Fruit fly (Drosophila melanogaster): ENCODE results near the gene AhcyL2.
A peak's percentile ranks its signal among the peaks of the same experiment; 100 is the strongest.

AhcyL2 gene

dm6 chr3R:16980958-16981623 lies 867 bp downstream of the AhcyL2 start:
- TF ChIP-seq CG10209 (GFP tag; optimal IDR thresholded peaks at IDR 0.05) (peak; percentile 24), CG31224 (GFP tag; IDR thresholded peaks at IDR 0.05) (0 out of 2 replicates have a peak, but pooled peaks have one; percentile 10), CG18599 (GFP tag; optimal IDR thresholded peaks at IDR 0.05) (peak; percentile 21), CG2120 (GFP tag; optimal IDR thresholded peaks at IDR 0.05) (peak; percentile 3), corto (GFP tag; optimal IDR thresholded peaks at IDR 0.05) (no peak), sd (tag; optimal IDR thresholded peaks at IDR 0.05) (peak; percentile 63), sens (GFP tag) (peak; percentile 42), NC2α (GFP tag; optimal IDR thresholded peaks at IDR 0.05) (no peak), NFAT (GFP tag; IDR thresholded peaks at IDR 0.05) (peak; percentile 33; the same call in 1 of the 2 replicates), grn (GFP tag; optimal IDR thresholded peaks at IDR 0.05) (peak; percentile 12), CG6813 (GFP tag; optimal IDR thresholded peaks at IDR 0.05) (peak; percentile 7), rib (GFP tag; IDR thresholded peaks at IDR 0.05) (peak; percentile 39; the same call in 1 of the 2 replicates), vvl (GFP tag; IDR thresholded peaks at IDR 0.05) (peak; percentile 33; the same call in 1 of the 2 replicates), twi (tag; optimal IDR thresholded peaks at IDR 0.05) (peak; percentile 73), CG10543 (GFP tag; optimal IDR thresholded peaks at IDR 0.05) (peak; percentile 0), CG2202 (tag; optimal IDR thresholded peaks at IDR 0.05) (no peak), exex (tag; optimal IDR thresholded peaks at IDR 0.05) (peak; percentile 48), CG18619 (GFP tag; optimal IDR thresholded peaks at IDR 0.05) (peak; percentile 4), Nf-YB (GFP tag; optimal IDR thresholded peaks at IDR 0.05) (no peak), Vsx1 (GFP tag; optimal IDR thresholded peaks at IDR 0.05) (peak; percentile 7), ac (GFP tag; optimal IDR thresholded peaks at IDR 0.05) (no peak), z (GFP tag; IDR thresholded peaks at IDR 0.05) (no peak), Bdp1 (GFP tag; optimal IDR thresholded peaks at IDR 0.05) (peak; percentile 3), chinmo (GFP tag; IDR thresholded peaks at IDR 0.05; ENCODE audit: partially characterized antibody) (0 out of 4 replicates have a peak, but pooled peaks have one; percentile 43), D19B (GFP tag; optimal IDR thresholded peaks at IDR 0.05) (peak; percentile 20), CG15011 (GFP tag; optimal IDR thresholded peaks at IDR 0.05) (peak; percentile 20), cwo (GFP tag; optimal IDR thresholded peaks at IDR 0.05) (peak; percentile 96), schlank (tag; optimal IDR thresholded peaks at IDR 0.05) (peak; percentile 11), Med (GFP tag) (peak; percentile 69), sug (tag; optimal IDR thresholded peaks at IDR 0.05) (peak; percentile 26), Ravus (GFP tag; IDR thresholded peaks at IDR 0.05) (no peak), CG12744 (GFP tag; optimal IDR thresholded peaks at IDR 0.05) (peak; percentile 23), Rfx (GFP tag; IDR thresholded peaks at IDR 0.05) (peak; percentile 35; the same call in 1 of the 2 replicates), bowl (GFP tag; IDR thresholded peaks at IDR 0.05) (no peak), sob (GFP tag; IDR thresholded peaks at IDR 0.05) (peak; percentile 11; the same call in 1 of the 2 replicates), D19A (tag; optimal IDR thresholded peaks at IDR 0.05) (peak; percentile 68), gem (tag; optimal IDR thresholded peaks at IDR 0.05) (peak; percentile 18), Dbx (GFP tag; IDR thresholded peaks at IDR 0.05) (peak; percentile 25; the same call in 1 of the 3 replicates)

- TF ChIP-seq CG12155 (GFP tag; optimal IDR thresholded peaks at IDR 0.05) (no peak), kah (GFP tag; optimal IDR thresholded peaks at IDR 0.05) (no peak), CG9817 (tag; optimal IDR thresholded peaks at IDR 0.05) (no peak), insv (GFP tag; optimal IDR thresholded peaks at IDR 0.05) (peak in 1 of 2 experiments; percentile 100), repo (GFP tag; optimal IDR thresholded peaks at IDR 0.05) (no peak), gcm2 (GFP tag; optimal IDR thresholded peaks at IDR 0.05) (no peak), Aef1 (GFP tag; IDR thresholded peaks at IDR 0.05) (no peak), CG2116 (GFP tag; optimal IDR thresholded peaks at IDR 0.05) (no peak), CoRest (tag; optimal IDR thresholded peaks at IDR 0.05) (peak; percentile 24), HLH54F (GFP tag; optimal IDR thresholded peaks at IDR 0.05) (no peak), CG6791 (GFP tag; IDR thresholded peaks at IDR 0.05; ENCODE audit: partially characterized antibody) (0 out of 3 replicates have a peak, but pooled peaks have one; percentile 39), Ravus (GFP tag; IDR thresholded peaks at IDR 0.05) (no peak), Elba2 (GFP tag; optimal IDR thresholded peaks at IDR 0.05) (peak; percentile 75)
Observed at dm6 chr3R:16977745-16978305, 4.1 kb downstream of the AhcyL2 start, which contains the start of gene Actn3. TSS of gene Actn3 (minus strand) at chr3R:16977795.

Measured in whole organism, embryonic.